Worm (Caenorhabditis elegans) whole organism, L1 larva: ENCODE results near the gene nhr-31.
A peak's percentile ranks its signal among the peaks of the same experiment; 100 is the strongest.

Experiments used
- C16A3.4 ChIP-seq: fragments of 150-350 bp; optimal IDR thresholded peaks from 2 replicates; lab custom pipeline; 2014; ENCODE audit warnings: missing biosample characterization, missing genetic modification characterization
- C34B4.2 ChIP-seq: sonication (generic microtip); optimal IDR thresholded peaks from 2 replicates; lab custom pipeline; 2017; ENCODE audit warnings: mild to moderate bottlenecking, missing genetic modification characterization, missing compliant biosample characterization
- blmp-1 ChIP-seq: fragments of 150-350 bp; optimal IDR thresholded peaks from 2 replicates; lab custom pipeline; 2014; ENCODE audit warnings: missing biosample characterization, missing genetic modification characterization
- ceh-63 ChIP-seq: fragments of 200-800 bp; sonication (Bioruptor generic); optimal IDR thresholded peaks from 2 replicates; lab custom pipeline; 2018; ENCODE audit warnings: mild to moderate bottlenecking, missing genetic modification characterization, missing compliant biosample characterization
- ces-1 ChIP-seq: fragments of 150-350 bp; optimal IDR thresholded peaks from 2 replicates; lab custom pipeline; 2014; ENCODE audit warnings: missing biosample characterization, missing genetic modification reagents, missing genetic modification characterization
- dsc-1 ChIP-seq: sonication (generic microtip); optimal IDR thresholded peaks from 2 replicates; lab custom pipeline; 2016; ENCODE audit warnings: mild to moderate bottlenecking, missing genetic modification characterization, missing compliant biosample characterization
- efl-1 ChIP-seq, 4 experiments: fragments of 150-350 bp; optimal IDR thresholded peaks in 3 of 4; peaks in 1 of 4; 1 replicate in 1 of 4; 2 replicates in 3 of 4; lab custom pipeline; 2014; ENCODE audit warnings: missing biosample characterization in 2 of 4, missing genetic modification characterization in 2 of 4, missing genetic modification reagents in 2 of 4
- efl-3 ChIP-seq: fragments of 200-800 bp; sonication (Bioruptor generic); optimal IDR thresholded peaks from 2 replicates; lab custom pipeline; 2018; ENCODE audit warnings: mild to moderate bottlenecking, missing genetic modification characterization, missing compliant biosample characterization
- fkh-10 ChIP-seq: sonication (generic microtip); optimal IDR thresholded peaks from 2 replicates; lab custom pipeline; 2017; ENCODE audit warnings: missing biosample characterization, missing genetic modification reagents, missing genetic modification characterization
- fkh-8 ChIP-seq: sonication (generic microtip); optimal IDR thresholded peaks from 2 replicates; lab custom pipeline; 2016; ENCODE audit warnings: mild to moderate bottlenecking, missing genetic modification characterization, missing compliant biosample characterization
- hlh-4 ChIP-seq: sonication (generic microtip); optimal IDR thresholded peaks from 2 replicates; lab custom pipeline; 2016; ENCODE audit warnings: mild to moderate bottlenecking, missing genetic modification characterization, missing compliant biosample characterization
- irx-1 ChIP-seq: sonication (generic microtip); optimal IDR thresholded peaks from 2 replicates; lab custom pipeline; 2016; ENCODE audit warnings: missing genetic modification characterization, missing compliant biosample characterization
- isw-1 ChIP-seq: fragments of 200-800 bp; sonication (Bioruptor generic); IDR thresholded peaks from 2 replicates; pipeline ENCODE4 v1.3.6; 2022; ENCODE audit warnings: missing genetic modification characterization, missing compliant biosample characterization
- jun-1 ChIP-seq: fragments of 150-350 bp; optimal IDR thresholded peaks from 2 replicates; lab custom pipeline; 2014; ENCODE audit warnings: missing biosample characterization, missing genetic modification reagents, missing genetic modification characterization
- lin-13 ChIP-seq: fragments of 150-350 bp; optimal IDR thresholded peaks from 2 replicates; lab custom pipeline; 2014; ENCODE audit warnings: missing biosample characterization, missing genetic modification reagents, missing genetic modification characterization
- lin-14 ChIP-seq: fragments of 200-800 bp; sonication (Bioruptor generic); optimal IDR thresholded peaks from 2 replicates; lab custom pipeline; 2018; ENCODE audit warnings: mild to moderate bottlenecking, missing genetic modification characterization, moderate library complexity, missing compliant biosample characterization
- mdl-1 ChIP-seq, 2 experiments: fragments of 150-350 bp; optimal IDR thresholded peaks; 2 replicates each; lab custom pipeline; 2014 to 2017; ENCODE audit warnings: missing biosample characterization in 2 of 2, missing genetic modification characterization in 2 of 2, inconsistent platforms in 1 of 2
- nhr-11 ChIP-seq: fragments of 150-350 bp; optimal IDR thresholded peaks from 2 replicates; lab custom pipeline; 2014; ENCODE audit warnings: missing biosample characterization, missing genetic modification characterization
- nhr-12 ChIP-seq: sonication (generic microtip); optimal IDR thresholded peaks from 2 replicates; lab custom pipeline; 2017; ENCODE audit warnings: missing biosample characterization, missing genetic modification characterization
- nhr-19 ChIP-seq: fragments of 200-800 bp; sonication (Bioruptor generic); conservative IDR thresholded peaks from 2 replicates; pipeline ENCODE4 v1.3.6; 2022; ENCODE audit warnings: missing genetic modification characterization, missing compliant biosample characterization
- nhr-20 ChIP-seq: sonication (generic microtip); optimal IDR thresholded peaks from 2 replicates; lab custom pipeline; 2016; ENCODE audit warnings: mild to moderate bottlenecking, missing genetic modification characterization, missing compliant biosample characterization
- nhr-237 ChIP-seq: fragments of 150-350 bp; optimal IDR thresholded peaks from 2 replicates; lab custom pipeline; 2014; ENCODE audit warnings: missing biosample characterization, missing genetic modification characterization
- nhr-84 ChIP-seq: sonication (generic microtip); optimal IDR thresholded peaks from 2 replicates; lab custom pipeline; 2017; ENCODE audit warnings: missing biosample characterization, missing genetic modification characterization
- pqm-1 ChIP-seq: sonication (generic microtip); optimal IDR thresholded peaks from 3 replicates; lab custom pipeline; 2017; ENCODE audit warnings: missing biosample characterization, missing genetic modification characterization
- rnt-1 ChIP-seq: sonication (generic microtip); optimal IDR thresholded peaks from 2 replicates; lab custom pipeline; 2016; ENCODE audit warnings: mild to moderate bottlenecking, missing genetic modification characterization, moderate library complexity, missing compliant biosample characterization
- snpc-4 ChIP-seq: fragments of 150-350 bp; optimal IDR thresholded peaks from 2 replicates; lab custom pipeline; 2014; ENCODE audit warnings: missing biosample characterization, missing genetic modification characterization
- swsn-7 ChIP-seq: sonication (generic microtip); optimal IDR thresholded peaks from 2 replicates; lab custom pipeline; 2016; ENCODE audit warnings: missing genetic modification characterization, missing compliant biosample characterization
- tlp-1 ChIP-seq: fragments of 150-350 bp; optimal IDR thresholded peaks from 2 replicates; lab custom pipeline; 2014; ENCODE audit warnings: missing biosample characterization, missing genetic modification characterization
- unc-62 ChIP-seq: fragments of 150-350 bp; optimal IDR thresholded peaks from 2 replicates; lab custom pipeline; 2014; ENCODE audit warnings: missing biosample characterization, missing genetic modification reagents, missing genetic modification characterization
- unc-98 ChIP-seq: fragments of 200-800 bp; sonication (Bioruptor generic); IDR thresholded peaks from 2 replicates; pipeline ENCODE4 v1.3.6; 2022; ENCODE audit warnings: missing genetic modification characterization, missing compliant biosample characterization
- zip-4 ChIP-seq: fragments of 200-800 bp; sonication (Bioruptor generic); optimal IDR thresholded peaks from 2 replicates; lab custom pipeline; 2018; ENCODE audit warnings: mild to moderate bottlenecking, missing genetic modification characterization, moderate library complexity, missing compliant biosample characterization
- ztf-4 ChIP-seq: fragments of 150-350 bp; optimal IDR thresholded peaks from 2 replicates; lab custom pipeline; 2014; ENCODE audit warnings: missing biosample characterization, missing genetic modification characterization

nhr-31 gene

ce11 chrIV:8029413-8029812 is at the start of gene nhr-31:
Gene nhr-31, minus strand, starts transcription at chrIV:8029513.
- TF ChIP-seq blmp-1 (peak; percentile 46), nhr-237 (tag; lab: Kevin White, UChicago) (no peak)

ce11 chrIV:8076511-8076910 is 47.2 kb upstream of the nhr-31 start:
- peak; percentile 62 for TF ChIP-seq fkh-10 (GFP tag; lab: Kevin White, UChicago)
- no peak for TF ChIP-seq C16A3.4 (tag; lab: Kevin White, UChicago)
- TF ChIP-seq efl-1 (optimal IDR thresholded peaks at IDR 0.05; lab: Kevin White, UChicago): no peak
- peak in 1 of 2 experiments; percentile 54 for TF ChIP-seq efl-1 (GFP tag; optimal IDR thresholded peaks at IDR 0.05 in 1 of 2; lab: Kevin White, UChicago)

ce11 chrIV:8075516-8075915 is 46.2 kb upstream of the nhr-31 start:
- TF ChIP-seq hlh-4 (tag; lab: Kevin White, UChicago) (no peak), snpc-4 (tag; lab: Kevin White, UChicago) (peak; percentile 51)

ce11 chrIV:8073660-8074059 is 44.3 kb upstream of the nhr-31 start:
- TF ChIP-seq isw-1 (GFP tag; lab: Robert Waterston, UW): peak; percentile 52
- TF ChIP-seq, all 84 proteins: peak for 1; not testable (repeated sequence) for 83

- peak; percentile 53 for TF ChIP-seq fkh-10 (GFP tag; lab: Kevin White, UChicago)
- no peak for TF ChIP-seq jun-1 (tag; lab: Kevin White, UChicago)
- TF ChIP-seq lin-14: peak; percentile 64
- no peak for TF ChIP-seq ztf-4 (tag; lab: Kevin White, UChicago)
- no peak for TF ChIP-seq nhr-12
- TF ChIP-seq unc-62 (GFP tag; lab: Kevin White, UChicago): no peak
- TF ChIP-seq fkh-8 (tag; lab: Kevin White, UChicago): peak; percentile 33
- no peak for TF ChIP-seq tlp-1 (tag; lab: Kevin White, UChicago)
- TF ChIP-seq pqm-1: no peak
- TF ChIP-seq efl-3 (GFP tag; lab: Kevin White, UChicago): no peak
- TF ChIP-seq nhr-11 (tag; lab: Kevin White, UChicago): no peak
Measured at ce11 chrIV:8070934-8071333, 41.6 kb upstream of the nhr-31 start.

- no peak for TF ChIP-seq unc-98 (GFP tag; lab: Robert Waterston, UW)
- no peak for TF ChIP-seq blmp-1
- no peak for TF ChIP-seq nhr-84 (tag; lab: Kevin White, UChicago)
- no peak for TF ChIP-seq nhr-20 (tag; lab: Kevin White, UChicago)
- no peak for TF ChIP-seq tlp-1 (tag; lab: Kevin White, UChicago)
- TF ChIP-seq ces-1: no peak
- no peak for TF ChIP-seq mdl-1 (tag; optimal IDR thresholded peaks at IDR 0.05; lab: Kevin White, UChicago)
- TF ChIP-seq lin-13: no peak
- TF ChIP-seq ceh-63: no peak
- TF ChIP-seq rnt-1 (tag; lab: Kevin White, UChicago): no peak
- no peak for TF ChIP-seq isw-1 (GFP tag; lab: Robert Waterston, UW)
- TF ChIP-seq hlh-4 (tag; lab: Kevin White, UChicago): no peak
- TF ChIP-seq irx-1: no peak
- no peak for TF ChIP-seq nhr-19 (GFP tag; lab: Robert Waterston, UW)
- TF ChIP-seq, all 84 proteins: peak for 0
Measured at ce11 chrIV:8070299-8070698, 41.0 kb upstream of the nhr-31 start.

- TF ChIP-seq zip-4 (GFP tag; lab: Kevin White, UChicago) (no peak), lin-14 (peak; percentile 23), swsn-7 (tag; lab: Kevin White, UChicago) (no peak), dsc-1 (peak; percentile 19), C16A3.4 (tag; lab: Kevin White, UChicago) (no peak), C34B4.2 (no peak), unc-98 (GFP tag; lab: Robert Waterston, UW) (no peak)
Measured at ce11 chrIV:8069104-8069503, 39.8 kb upstream of the nhr-31 start.
